Fruit fly (Drosophila melanogaster) whole organism, embryonic: ENCODE results near the gene CG42866.

Source experiments
- Antp ChIP-seq: fragments of 200-800 bp; sonication (Bioruptor generic); optimal IDR thresholded peaks from 3 replicates; lab custom pipeline; 2016; ENCODE audit warnings: missing biosample characterization, missing genetic modification characterization
- CG4707 ChIP-seq: fragments of 200-800 bp; sonication (Bioruptor generic); optimal IDR thresholded peaks from 2 replicates; lab custom pipeline; 2018; ENCODE audit warnings: missing biosample characterization, mild to moderate bottlenecking, missing genetic modification characterization, moderate library complexity
- CG4854 ChIP-seq: fragments of 200-800 bp; sonication (Bioruptor generic); optimal IDR thresholded peaks from 2 replicates; lab custom pipeline; 2016; ENCODE audit warnings: missing biosample characterization, missing genetic modification characterization, inconsistent platforms
- CG9215 ChIP-seq: fragments of 200-800 bp; sonication (Bioruptor generic); IDR thresholded peaks from 2 replicates; pipeline ENCODE4 v1.3.6; 2022; ENCODE audit warnings: missing biosample characterization, missing genetic modification characterization
- CTCF ChIP-seq: fragments of 200-800 bp; sonication (Bioruptor generic); optimal IDR thresholded peaks from 2 replicates; lab custom pipeline; 2017; ENCODE audit warnings: missing biosample characterization, mild to moderate bottlenecking, missing genetic modification characterization, moderate library complexity
- Max ChIP-seq: fragments of 200-800 bp; sonication (Bioruptor generic); optimal IDR thresholded peaks from 2 replicates; lab custom pipeline; 2016; ENCODE audit warnings: missing biosample characterization, mild to moderate bottlenecking, missing genetic modification characterization
- ap ChIP-seq: fragments of 200-800 bp; sonication (Bioruptor generic); IDR thresholded peaks from 2 replicates; pipeline ENCODE4 v1.3.6; 2022; ENCODE audit warnings: missing biosample characterization, missing genetic modification characterization
- bigmax ChIP-seq: fragments of 200-800 bp; sonication (Bioruptor generic); optimal IDR thresholded peaks from 2 replicates; lab custom pipeline; 2018; ENCODE audit warnings: missing biosample characterization, mild to moderate bottlenecking, missing genetic modification characterization
- dan ChIP-seq: fragments of 200-800 bp; sonication (Bioruptor generic); IDR thresholded peaks from 2 replicates; pipeline ENCODE4 v1.3.6; 2022; ENCODE audit warnings: missing biosample characterization, missing genetic modification characterization
- hbn ChIP-seq: fragments of 200-800 bp; sonication (Bioruptor generic); IDR thresholded peaks from 2 replicates; pipeline ENCODE4 v1.3.6; 2022; ENCODE audit warnings: missing biosample characterization, missing genetic modification characterization; ENCODE audit not compliant: partially characterized antibody
- ssp ChIP-seq: fragments of 200-800 bp; sonication (Bioruptor generic); IDR thresholded peaks from 2 replicates; pipeline ENCODE4 v1.3.6; 2022; ENCODE audit warnings: missing biosample characterization, missing genetic modification characterization
- wor ChIP-seq: fragments of 200-800 bp; sonication (Bioruptor generic); IDR thresholded peaks from 2 replicates; pipeline ENCODE4 v1.3.6; 2022; ENCODE audit warnings: missing biosample characterization, missing genetic modification characterization

dm6 chr2L:19932523-19932922 is 29.0 kb downstream of the CG42866 start:
- TF ChIP-seq ap (no peak), Max (GFP tag; lab: Kevin White, UChicago) (no peak), Antp (GFP tag; lab: Kevin White, UChicago) (no peak), CG9215 (GFP tag; lab: Robert Waterston, UW) (no peak), CTCF (no peak), CG4854 (no peak), ssp (GFP tag; lab: Robert Waterston, UW) (no peak), CG4707 (no peak), hbn (GFP tag; lab: Robert Waterston, UW) (no peak), bigmax (GFP tag; lab: Kevin White, UChicago) (no peak), dan (GFP tag; lab: Robert Waterston, UW) (no peak), wor (no peak)
